Fruit fly (Drosophila melanogaster) whole organism, embryonic: ENCODE results near the gene CG10841.

Source experiments
- ATbp ChIP-seq: fragments of 200-800 bp; sonication (Bioruptor generic); optimal IDR thresholded peaks from 2 replicates; lab custom pipeline; 2017; ENCODE audit warnings: missing biosample characterization, mild to moderate bottlenecking, missing genetic modification characterization, missing genetic modification reagents
- CG12744 ChIP-seq: fragments of 200-800 bp; sonication (Bioruptor generic); optimal IDR thresholded peaks from 2 replicates; lab custom pipeline; 2016; ENCODE audit warnings: missing biosample characterization, missing genetic modification characterization
- CG12769 ChIP-seq: fragments of 200-800 bp; sonication (Bioruptor generic); optimal IDR thresholded peaks from 2 replicates; lab custom pipeline; 2019; ENCODE audit warnings: missing biosample characterization, mild to moderate bottlenecking, missing genetic modification characterization, moderate library complexity
- CG13894 ChIP-seq: fragments of 200-800 bp; sonication (Bioruptor generic); optimal IDR thresholded peaks from 3 replicates; lab custom pipeline; 2018; ENCODE audit warnings: missing biosample characterization, mild to moderate bottlenecking, missing genetic modification characterization, moderate library complexity
- CG14860 ChIP-seq: fragments of 200-800 bp; sonication (Bioruptor generic); IDR thresholded peaks from 3 replicates; pipeline ENCODE4 v1.3.6; 2022; ENCODE audit warnings: missing biosample characterization, missing genetic modification characterization; ENCODE audit not compliant: partially characterized antibody
- CG18619 ChIP-seq: fragments of 200-800 bp; sonication (Bioruptor generic); optimal IDR thresholded peaks from 3 replicates; lab custom pipeline; 2017; ENCODE audit warnings: missing biosample characterization, mild to moderate bottlenecking, missing genetic modification characterization
- CG34224 ChIP-seq: fragments of 200-800 bp; sonication (Bioruptor generic); IDR thresholded peaks from 3 replicates; pipeline ENCODE4 v1.3.6; 2022; ENCODE audit warnings: missing biosample characterization, missing genetic modification characterization; ENCODE audit not compliant: partially characterized antibody
- CG42726 ChIP-seq: fragments of 200-800 bp; sonication (Bioruptor generic); IDR thresholded peaks from 2 replicates; pipeline ENCODE4 v1.3.6; 2022; ENCODE audit warnings: missing biosample characterization, missing genetic modification characterization; ENCODE audit not compliant: partially characterized antibody
- CG4404 ChIP-seq: fragments of 200-800 bp; sonication (Bioruptor generic); IDR thresholded peaks from 2 replicates; pipeline ENCODE4 v1.3.6; 2022; ENCODE audit warnings: missing biosample characterization, missing genetic modification characterization
- CG4617 ChIP-seq: fragments of 200-800 bp; sonication (Bioruptor generic); optimal IDR thresholded peaks from 3 replicates; lab custom pipeline; 2016; ENCODE audit warnings: missing biosample characterization, missing genetic modification characterization, borderline replicate concordance
- CG6854 ChIP-seq: fragments of 200-800 bp; sonication (Bioruptor generic); optimal IDR thresholded peaks from 3 replicates; lab custom pipeline; 2017; ENCODE audit warnings: missing biosample characterization, mild to moderate bottlenecking, missing genetic modification characterization
- CG7357 ChIP-seq: fragments of 200-800 bp; sonication (Bioruptor generic); IDR thresholded peaks from 3 replicates; pipeline ENCODE4 v1.3.6; 2022; ENCODE audit warnings: missing biosample characterization, missing genetic modification characterization
- CG7987 ChIP-seq: fragments of 200-800 bp; sonication (Bioruptor generic); optimal IDR thresholded peaks from 2 replicates; lab custom pipeline; 2018; ENCODE audit warnings: missing biosample characterization, mild to moderate bottlenecking, missing genetic modification characterization, moderate library complexity
- CG8290 ChIP-seq, 3 experiments: fragments of 200-800 bp; sonication (Bioruptor generic); optimal IDR thresholded peaks; 2 replicates each; lab custom pipeline; 2016 to 2019; ENCODE audit warnings: missing biosample characterization in 3 of 3, missing genetic modification characterization in 3 of 3, mild to moderate bottlenecking in 2 of 3, moderate library complexity in 1 of 3
- CG9437 ChIP-seq: fragments of 200-800 bp; sonication (Bioruptor generic); optimal IDR thresholded peaks from 2 replicates; lab custom pipeline; 2018; ENCODE audit warnings: missing biosample characterization, mild to moderate bottlenecking, missing genetic modification characterization
- CkIIα-i1 ChIP-seq: fragments of 200-800 bp; sonication (Bioruptor generic); IDR thresholded peaks from 2 replicates; pipeline ENCODE4 v1.3.6; 2022; ENCODE audit warnings: missing biosample characterization, missing genetic modification characterization
- D19A ChIP-seq: fragments of 200-800 bp; optimal IDR thresholded peaks from 3 replicates; lab custom pipeline; 2019; ENCODE audit warnings: missing biosample characterization, mild to moderate bottlenecking, missing genetic modification characterization, moderate library complexity
- Dek ChIP-seq: fragments of 200-800 bp; sonication (Bioruptor generic); optimal IDR thresholded peaks from 3 replicates; lab custom pipeline; 2019; ENCODE audit warnings: missing biosample characterization, mild to moderate bottlenecking, missing genetic modification characterization, moderate library complexity
- Dip2 ChIP-seq: fragments of 200-800 bp; sonication (Bioruptor generic); IDR thresholded peaks from 2 replicates; pipeline ENCODE4 v1.3.6; 2022; ENCODE audit warnings: missing biosample characterization, missing genetic modification characterization
- Dref ChIP-seq: fragments of 200-800 bp; sonication (Bioruptor generic); IDR thresholded peaks from 2 replicates; pipeline ENCODE4 v1.3.6; 2022; ENCODE audit warnings: missing biosample characterization, missing genetic modification characterization
- GATAe ChIP-seq: fragments of 200-800 bp; sonication (Bioruptor generic); conservative IDR thresholded peaks from 2 replicates; pipeline ENCODE4 v1.3.6; 2022; ENCODE audit warnings: missing biosample characterization, missing genetic modification characterization
- Hand ChIP-seq: fragments of 200-800 bp; sonication (Bioruptor generic); optimal IDR thresholded peaks from 2 replicates; lab custom pipeline; 2017; ENCODE audit warnings: mild to moderate bottlenecking, missing biosample characterization, missing genetic modification reagents, missing genetic modification characterization
- HmgD ChIP-seq: fragments of 200-800 bp; sonication (Bioruptor generic); optimal IDR thresholded peaks from 3 replicates; lab custom pipeline; 2016; ENCODE audit warnings: missing biosample characterization, missing genetic modification characterization
- Hr3 ChIP-seq: fragments of 200-800 bp; sonication (Bioruptor generic); optimal IDR thresholded peaks from 3 replicates; lab custom pipeline; 2016; ENCODE audit warnings: missing biosample characterization, missing genetic modification characterization
- MBD-R2 ChIP-seq: fragments of 200-800 bp; sonication (Bioruptor generic); IDR thresholded peaks from 2 replicates; pipeline ENCODE4 v1.3.6; 2022; ENCODE audit warnings: missing biosample characterization, missing genetic modification characterization
- MTF-1 ChIP-seq: fragments of 200-800 bp; sonication (Bioruptor generic); optimal IDR thresholded peaks from 2 replicates; lab custom pipeline; 2018; ENCODE audit warnings: missing biosample characterization, mild to moderate bottlenecking, missing genetic modification characterization, borderline replicate concordance
- Mrtf ChIP-seq: fragments of 200-800 bp; sonication (Bioruptor generic); IDR thresholded peaks from 3 replicates; pipeline ENCODE4 v1.3.6; 2022; ENCODE audit warnings: missing biosample characterization, missing genetic modification characterization
- NC2α ChIP-seq: fragments of 200-800 bp; sonication (Bioruptor generic); optimal IDR thresholded peaks from 2 replicates; lab custom pipeline; 2016; ENCODE audit warnings: missing biosample characterization, missing genetic modification characterization
- NfI ChIP-seq: fragments of 200-800 bp; sonication (Bioruptor generic); optimal IDR thresholded peaks from 3 replicates; lab custom pipeline; 2018; ENCODE audit warnings: missing biosample characterization, mild to moderate bottlenecking, missing genetic modification characterization, moderate library complexity
- Sry-β ChIP-seq: fragments of 200-800 bp; sonication (Bioruptor generic); optimal IDR thresholded peaks from 2 replicates; lab custom pipeline; 2018; ENCODE audit warnings: missing biosample characterization, mild to moderate bottlenecking, missing genetic modification characterization, moderate library complexity
- TFAM ChIP-seq: fragments of 200-800 bp; sonication (Bioruptor generic); optimal IDR thresholded peaks from 2 replicates; lab custom pipeline; 2017; ENCODE audit warnings: missing biosample characterization, missing genetic modification characterization, inconsistent platforms
- abd-A ChIP-seq: fragments of 200-800 bp; sonication (Bioruptor generic); optimal IDR thresholded peaks from 3 replicates; lab custom pipeline; 2019; ENCODE audit warnings: missing biosample characterization, mild to moderate bottlenecking, missing genetic modification characterization, moderate library complexity
- az2 ChIP-seq: fragments of 200-800 bp; sonication (Bioruptor generic); optimal IDR thresholded peaks from 3 replicates; lab custom pipeline; 2016; ENCODE audit warnings: missing biosample characterization, missing genetic modification characterization
- ci ChIP-seq: fragments of 200-800 bp; sonication (Bioruptor generic); IDR thresholded peaks from 3 replicates; pipeline ENCODE4 v1.3.6; 2022; ENCODE audit warnings: missing biosample characterization, missing genetic modification characterization
- dati ChIP-seq: fragments of 200-800 bp; sonication (Bioruptor generic); IDR thresholded peaks from 2 replicates; pipeline ENCODE4 v1.3.6; 2022; ENCODE audit warnings: missing biosample characterization, missing genetic modification characterization
- dpn ChIP-seq, 2 experiments: fragments of 200-800 bp; sonication (Bioruptor generic); optimal IDR thresholded peaks; 3 replicates each; lab custom pipeline; 2016; ENCODE audit warnings: missing biosample characterization in 2 of 2, missing genetic modification characterization in 2 of 2
- fu2 ChIP-seq: fragments of 200-800 bp; sonication (Bioruptor generic); optimal IDR thresholded peaks from 2 replicates; lab custom pipeline; 2016; ENCODE audit warnings: missing biosample characterization, missing genetic modification characterization
- odd ChIP-seq: fragments of 200-800 bp; sonication (Bioruptor generic); optimal IDR thresholded peaks from 2 replicates; lab custom pipeline; 2017; ENCODE audit warnings: missing biosample characterization, mild to moderate bottlenecking, missing genetic modification characterization
- sens ChIP-seq: fragments of 200-800 bp; sonication (Bioruptor generic); peaks from one replicate; lab custom pipeline; 2016; ENCODE audit warnings: missing biosample characterization, missing genetic modification characterization
- sob ChIP-seq: fragments of 200-800 bp; sonication (Bioruptor generic); IDR thresholded peaks from 2 replicates; pipeline ENCODE4 v1.3.6; 2022; ENCODE audit warnings: missing biosample characterization, missing genetic modification characterization
- stwl ChIP-seq: fragments of 200-800 bp; sonication (Bioruptor generic); optimal IDR thresholded peaks from 3 replicates; lab custom pipeline; 2018; ENCODE audit warnings: missing biosample characterization, mild to moderate bottlenecking, missing genetic modification characterization, moderate library complexity
- tgo ChIP-seq: fragments of 200-800 bp; sonication (Bioruptor generic); IDR thresholded peaks from 3 replicates; pipeline ENCODE4 v1.3.6; 2022; ENCODE audit warnings: missing biosample characterization, missing genetic modification characterization
- tio ChIP-seq: fragments of 200-800 bp; sonication (Bioruptor generic); optimal IDR thresholded peaks from 2 replicates; lab custom pipeline; 2017; ENCODE audit warnings: missing biosample characterization, missing genetic modification characterization, inconsistent platforms
- twi ChIP-seq: fragments of 200-800 bp; optimal IDR thresholded peaks from 2 replicates; lab custom pipeline; 2019; ENCODE audit warnings: missing biosample characterization, mild to moderate bottlenecking, missing genetic modification characterization, moderate library complexity
- vnd ChIP-seq: fragments of 200-800 bp; sonication (Bioruptor generic); IDR thresholded peaks from 3 replicates; pipeline ENCODE4 v1.3.6; 2022; ENCODE audit warnings: missing biosample characterization, missing genetic modification characterization; ENCODE audit not compliant: partially characterized antibody
- zen2 ChIP-seq: fragments of 200-800 bp; sonication (Bioruptor generic); IDR thresholded peaks from 3 replicates; pipeline ENCODE4 v1.3.6; 2022; ENCODE audit warnings: missing biosample characterization, missing genetic modification characterization; ENCODE audit not compliant: partially characterized antibody

CG10841 gene

DNA sequence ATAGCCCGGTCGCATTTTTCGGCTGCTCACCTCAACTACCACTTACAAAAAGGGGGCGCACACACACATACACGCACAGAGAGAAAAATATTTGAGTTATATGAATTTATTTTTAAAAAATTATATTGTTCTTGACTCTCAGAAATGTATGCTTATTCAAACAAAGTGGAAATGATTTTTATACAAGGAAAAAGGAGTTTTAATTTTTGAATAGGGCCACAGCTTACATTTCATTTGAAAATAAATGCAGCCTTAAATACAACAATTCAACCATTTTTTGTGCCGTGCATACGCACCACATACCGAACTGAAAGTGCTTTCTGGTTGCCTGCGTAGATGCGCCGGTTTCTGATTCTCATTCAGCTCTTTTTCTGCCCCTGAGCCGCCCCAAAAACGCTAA is 31.2 kb upstream of the CG10841 start (continued):
- TF ChIP-seq GATAe (GFP tag; lab: Robert Waterston, UW) (no peak), CG14860 (GFP tag; lab: Robert Waterston, UW) (no peak), D19A (tag; lab: Kevin White, UChicago) (no peak), CG9437 (GFP tag; lab: Kevin White, UChicago) (no peak)
- TF ChIP-seq, all 482 proteins: peak for 70

DNA sequence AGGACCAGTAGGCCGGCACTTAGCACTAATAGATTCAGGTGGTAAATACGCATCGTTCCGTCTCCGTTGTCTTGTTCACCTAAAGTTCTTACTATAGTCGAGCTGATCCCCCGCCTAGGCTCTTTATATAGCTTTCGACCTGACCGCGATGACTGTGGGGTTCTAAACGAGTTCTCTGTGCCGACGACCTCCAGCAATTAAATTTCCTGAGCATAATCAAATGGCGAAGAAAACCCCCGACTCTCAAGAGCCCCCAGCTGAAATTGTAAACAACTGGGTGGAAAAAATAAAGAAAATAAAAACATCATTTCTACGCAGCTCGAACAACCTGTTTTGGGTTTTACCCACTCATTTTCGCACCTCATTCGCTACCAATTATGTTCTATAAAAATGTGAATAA is 22.6 kb upstream of the CG10841 start, which contains the start of gene CG9759:
Gene CG9759 (minus strand): TSS at position 101 of the 400 bp plus-strand sequence.
- TF ChIP-seq CG4617 (GFP tag; lab: Kevin White, UChicago) = no peak
- no peak for TF ChIP-seq tgo (GFP tag; lab: Robert Waterston, UW)
- no peak for TF ChIP-seq CG18619
- no peak for TF ChIP-seq fu2 (GFP tag; lab: Kevin White, UChicago)
- TF ChIP-seq Dek (tag; lab: Kevin White, UChicago) = no peak
- no peak for TF ChIP-seq CG6854 (GFP tag; lab: Kevin White, UChicago)
- no peak for TF ChIP-seq HmgD
- no peak for TF ChIP-seq dati
- TF ChIP-seq CG12744 (GFP tag; lab: Kevin White, UChicago) = no peak
- TF ChIP-seq CkIIα-i1 (GFP tag; lab: Robert Waterston, UW) = no peak
- no peak for TF ChIP-seq Dip2 (GFP tag; lab: Robert Waterston, UW)
- TF ChIP-seq Hand = no peak
- no peak for TF ChIP-seq NC2α (GFP tag; lab: Kevin White, UChicago)
- TF ChIP-seq twi (tag; lab: Kevin White, UChicago) = no peak
- TF ChIP-seq dpn (GFP tag; optimal IDR thresholded peaks at IDR 0.05; lab: Kevin White, UChicago) = no peak
- no peak for TF ChIP-seq CG7357 (GFP tag; lab: Robert Waterston, UW)
- no peak for TF ChIP-seq ATbp
- no peak for TF ChIP-seq CG4404
- no peak for TF ChIP-seq MTF-1 (GFP tag; lab: Kevin White, UChicago)

DNA sequence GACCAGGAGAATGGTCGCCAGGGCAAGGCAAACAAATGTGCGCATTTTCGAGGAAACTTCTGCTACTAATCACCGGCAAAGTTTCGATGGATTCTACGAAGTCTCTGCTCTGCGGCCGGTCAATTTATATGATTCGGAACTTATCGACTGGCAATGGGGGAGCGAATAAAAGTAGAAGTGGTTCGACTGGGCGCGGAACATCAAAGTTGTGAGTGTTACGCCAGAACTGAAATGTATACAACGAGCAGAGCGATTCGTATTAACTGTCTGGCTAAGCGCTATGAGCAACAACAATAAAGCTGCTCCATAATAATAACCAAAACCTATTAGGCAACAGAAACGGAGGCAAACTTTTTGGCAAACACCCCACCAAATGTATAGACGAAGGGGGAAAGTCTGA is 19.4 kb upstream of the CG10841 start, which contains the start of gene CG9757:
Gene CG9757 (minus strand): TSS at position 101 of the 400 bp plus-strand sequence.
- no peak for TF ChIP-seq zen2 (GFP tag; lab: Robert Waterston, UW)
- peak; percentile 13 for TF ChIP-seq CG13894 (tag; lab: Kevin White, UChicago)
- peak; percentile 77 for TF ChIP-seq abd-A (tag; lab: Kevin White, UChicago)

DNA sequence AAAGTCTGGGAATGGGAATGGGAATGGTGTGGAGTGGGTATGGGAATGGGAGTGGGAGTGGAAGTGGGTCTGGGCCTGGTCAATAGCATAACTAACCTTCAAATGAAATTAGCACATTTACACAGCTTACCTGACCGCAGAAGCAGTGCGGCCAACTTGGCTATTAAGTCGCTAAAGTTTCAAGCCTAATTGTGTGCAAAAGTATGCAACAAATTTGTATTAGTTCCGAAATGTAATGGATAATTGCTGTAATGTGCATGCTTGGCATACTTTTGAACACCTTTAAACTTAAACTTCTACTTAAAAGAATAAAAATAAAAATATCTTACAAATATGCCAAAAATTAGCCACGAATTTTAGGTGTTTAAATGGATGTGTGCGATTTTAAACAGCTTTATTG is 16.7 kb upstream of the CG10841 start:
- TF ChIP-seq Mrtf (GFP tag; lab: Robert Waterston, UW) = 0 out of 3 replicates have a peak, but pooled peaks have one; percentile 23
- no peak for TF ChIP-seq az2
- peak; percentile 30 for TF ChIP-seq sens (GFP tag; lab: Kevin White, UChicago)
- no peak for TF ChIP-seq vnd (GFP tag; lab: Robert Waterston, UW)
- peak; percentile 75 for TF ChIP-seq CG8290 (GFP tag; optimal IDR thresholded peaks at IDR 0.05; lab: Kevin White, UChicago)
- TF ChIP-seq CG8290 (tag; optimal IDR thresholded peaks at IDR 0.05; lab: Kevin White, UChicago) = peak in 1 of 2 experiments; percentile 85
- peak; percentile 11 for TF ChIP-seq Sry-β (GFP tag; lab: Kevin White, UChicago)
- TF ChIP-seq tio (GFP tag; lab: Kevin White, UChicago) = no peak
- TF ChIP-seq stwl (tag; lab: Kevin White, UChicago) = no peak
- no peak for TF ChIP-seq odd (GFP tag; lab: Kevin White, UChicago)
- TF ChIP-seq CG42726 (GFP tag; lab: Robert Waterston, UW) = no peak
- TF ChIP-seq MBD-R2 (GFP tag; lab: Robert Waterston, UW) = no peak
- no peak for TF ChIP-seq Hr3
- TF ChIP-seq CG34224 (GFP tag; lab: Robert Waterston, UW) = no peak
- TF ChIP-seq TFAM = no peak
- TF ChIP-seq CG14860 (GFP tag; lab: Robert Waterston, UW) = 0 out of 3 replicates have a peak, but pooled peaks have one; percentile 16
- TF ChIP-seq sob (GFP tag; lab: Robert Waterston, UW) = no peak
- no peak for TF ChIP-seq ci (GFP tag; lab: Robert Waterston, UW)
- no peak for TF ChIP-seq NfI (GFP tag; lab: Kevin White, UChicago)
- no peak for TF ChIP-seq Dref (GFP tag; lab: Robert Waterston, UW)
- TF ChIP-seq CG7987 (GFP tag; lab: Kevin White, UChicago) = no peak
- no peak for TF ChIP-seq ATbp
- TF ChIP-seq CG12769 (tag; lab: Kevin White, UChicago) = peak; percentile 83
